Fruit fly (Drosophila melanogaster) whole organism, embryonic: ENCODE measurements around the gene Hsp22.
A peak's percentile ranks its signal among the peaks of the same experiment; 100 is the strongest.

Experiments
- CG11093 ChIP-seq: fragments of 200-800 bp; sonication (Bioruptor generic); IDR thresholded peaks from 3 replicates; pipeline ENCODE4 v1.3.6; 2022; ENCODE audit warnings: missing biosample characterization, missing genetic modification characterization
- CG11247 ChIP-seq: fragments of 200-800 bp; sonication (Bioruptor generic); IDR thresholded peaks from 2 replicates; pipeline ENCODE4 v1.3.6; 2022; ENCODE audit warnings: missing biosample characterization, missing genetic modification characterization
- CG12071 ChIP-seq: fragments of 200-800 bp; sonication (Bioruptor generic); optimal IDR thresholded peaks from 3 replicates; lab custom pipeline; 2018; ENCODE audit warnings: missing biosample characterization, mild to moderate bottlenecking, missing genetic modification characterization
- CG12236 ChIP-seq: fragments of 200-800 bp; sonication (Bioruptor generic); optimal IDR thresholded peaks from 2 replicates; lab custom pipeline; 2016; ENCODE audit warnings: missing biosample characterization, missing genetic modification characterization
- CG15269 ChIP-seq: fragments of 200-800 bp; sonication (Bioruptor generic); optimal IDR thresholded peaks from 2 replicates; lab custom pipeline; 2018; ENCODE audit warnings: missing biosample characterization, mild to moderate bottlenecking, missing genetic modification characterization, moderate library complexity
- CG1529 ChIP-seq: fragments of 200-800 bp; sonication (Bioruptor generic); optimal IDR thresholded peaks from 3 replicates; lab custom pipeline; 2018; ENCODE audit warnings: missing biosample characterization, missing genetic modification characterization
- CG17385 ChIP-seq: fragments of 200-800 bp; sonication (Bioruptor generic); optimal IDR thresholded peaks from 3 replicates; lab custom pipeline; 2018; ENCODE audit warnings: missing biosample characterization, mild to moderate bottlenecking, missing genetic modification characterization
- CG18011 ChIP-seq: fragments of 200-800 bp; sonication (Bioruptor generic); optimal IDR thresholded peaks from 2 replicates; lab custom pipeline; 2017; ENCODE audit warnings: missing biosample characterization, missing genetic modification characterization, mild to moderate bottlenecking, moderate library complexity, missing genotype
- CG2678 ChIP-seq: fragments of 200-800 bp; sonication (Bioruptor generic); optimal IDR thresholded peaks from 3 replicates; lab custom pipeline; 2019; ENCODE audit warnings: missing biosample characterization, mild to moderate bottlenecking, missing genetic modification characterization, moderate library complexity
- CG31224 ChIP-seq: fragments of 200-800 bp; sonication (Bioruptor generic); IDR thresholded peaks from 2 replicates; pipeline ENCODE4 v1.3.6; 2022; ENCODE audit warnings: missing biosample characterization, missing genetic modification characterization
- CG31388 ChIP-seq: fragments of 200-800 bp; sonication (Bioruptor generic); optimal IDR thresholded peaks from 2 replicates; lab custom pipeline; 2016; ENCODE audit warnings: missing biosample characterization, missing genetic modification characterization
- CG32532 ChIP-seq: fragments of 200-800 bp; sonication (Bioruptor generic); IDR thresholded peaks from 2 replicates; pipeline ENCODE4 v1.3.6; 2022; ENCODE audit warnings: missing biosample characterization, missing genetic modification characterization
- CG33213 ChIP-seq: fragments of 200-800 bp; sonication (Bioruptor generic); optimal IDR thresholded peaks from 3 replicates; lab custom pipeline; 2016; ENCODE audit warnings: missing biosample characterization, missing genetic modification characterization
- CG34224 ChIP-seq: fragments of 200-800 bp; sonication (Bioruptor generic); IDR thresholded peaks from 3 replicates; pipeline ENCODE4 v1.3.6; 2022; ENCODE audit warnings: missing biosample characterization, missing genetic modification characterization; ENCODE audit not compliant: partially characterized antibody
- CG42726 ChIP-seq: fragments of 200-800 bp; sonication (Bioruptor generic); IDR thresholded peaks from 2 replicates; pipeline ENCODE4 v1.3.6; 2022; ENCODE audit warnings: missing biosample characterization, missing genetic modification characterization; ENCODE audit not compliant: partially characterized antibody
- CG4617 ChIP-seq: fragments of 200-800 bp; sonication (Bioruptor generic); optimal IDR thresholded peaks from 3 replicates; lab custom pipeline; 2016; ENCODE audit warnings: missing biosample characterization, missing genetic modification characterization, borderline replicate concordance
- CG6854 ChIP-seq: fragments of 200-800 bp; sonication (Bioruptor generic); optimal IDR thresholded peaks from 3 replicates; lab custom pipeline; 2017; ENCODE audit warnings: missing biosample characterization, mild to moderate bottlenecking, missing genetic modification characterization
- CG8290 ChIP-seq, 3 experiments: fragments of 200-800 bp; sonication (Bioruptor generic); optimal IDR thresholded peaks; 2 replicates each; lab custom pipeline; 2016 to 2019; ENCODE audit warnings: missing biosample characterization in 3 of 3, missing genetic modification characterization in 3 of 3, mild to moderate bottlenecking in 2 of 3, moderate library complexity in 1 of 3
- CG9817 ChIP-seq: fragments of 200-800 bp; sonication (Bioruptor generic); optimal IDR thresholded peaks from 2 replicates; lab custom pipeline; 2018; ENCODE audit warnings: missing biosample characterization, mild to moderate bottlenecking, missing genetic modification characterization, moderate library complexity
- Dbx ChIP-seq: fragments of 200-800 bp; sonication (Bioruptor generic); IDR thresholded peaks from 3 replicates; pipeline ENCODE4 v1.3.6; 2022; ENCODE audit warnings: missing biosample characterization, missing genetic modification characterization
- Doc3 ChIP-seq: fragments of 200-800 bp; sonication (Bioruptor generic); IDR thresholded peaks from 3 replicates; pipeline ENCODE4 v1.3.6; 2022; ENCODE audit warnings: missing biosample characterization, missing genetic modification characterization; ENCODE audit not compliant: partially characterized antibody
- H15 ChIP-seq: fragments of 200-800 bp; sonication (Bioruptor generic); IDR thresholded peaks from 3 replicates; pipeline ENCODE4 v1.3.6; 2022; ENCODE audit warnings: missing biosample characterization, missing genetic modification characterization
- H2.0 ChIP-seq: fragments of 200-800 bp; sonication (Bioruptor generic); IDR thresholded peaks from 2 replicates; pipeline ENCODE4 v1.3.6; 2022; ENCODE audit warnings: missing biosample characterization, missing genetic modification characterization
- HLH3B ChIP-seq: fragments of 200-800 bp; sonication (Bioruptor generic); IDR thresholded peaks from 2 replicates; pipeline ENCODE4 v1.3.6; 2022; ENCODE audit warnings: missing biosample characterization, missing genetic modification characterization
- Optix ChIP-seq: fragments of 200-800 bp; sonication (Bioruptor generic); IDR thresholded peaks from 3 replicates; pipeline ENCODE4 v1.3.6; 2022; ENCODE audit warnings: missing biosample characterization, missing genetic modification characterization
- Ptx1 ChIP-seq: fragments of 200-800 bp; sonication (Bioruptor generic); IDR thresholded peaks from 2 replicates; pipeline ENCODE4 v1.3.6; 2022; ENCODE audit warnings: missing biosample characterization, missing genetic modification characterization
- Tbp ChIP-seq: fragments of >200 bp; optimal IDR thresholded peaks from 2 replicates; lab custom pipeline; 2018; ENCODE audit warnings: missing biosample characterization, missing genetic modification characterization
- bbx ChIP-seq: fragments of 200-800 bp; sonication (Bioruptor generic); IDR thresholded peaks from 2 replicates; pipeline ENCODE4 v1.3.6; 2022; ENCODE audit warnings: missing biosample characterization, missing genetic modification characterization; ENCODE audit not compliant: partially characterized antibody
- bcd ChIP-seq: fragments of 200-800 bp; sonication (Bioruptor generic); optimal IDR thresholded peaks from 2 replicates; lab custom pipeline; 2017; ENCODE audit warnings: missing biosample characterization, mild to moderate bottlenecking, missing genetic modification characterization
- cato ChIP-seq: fragments of 200-800 bp; sonication (Bioruptor generic); optimal IDR thresholded peaks from 2 replicates; lab custom pipeline; 2016; ENCODE audit warnings: missing biosample characterization, missing genetic modification characterization, borderline replicate concordance
- crc ChIP-seq: fragments of 200-800 bp; sonication (Bioruptor generic); optimal IDR thresholded peaks from 2 replicates; lab custom pipeline; 2016; ENCODE audit warnings: missing biosample characterization, missing genetic modification characterization
- eyg ChIP-seq: fragments of 200-800 bp; sonication (Bioruptor generic); optimal IDR thresholded peaks from 3 replicates; lab custom pipeline; 2016; ENCODE audit warnings: missing biosample characterization, missing genetic modification characterization
- gce ChIP-seq: fragments of 200-800 bp; sonication (Bioruptor generic); IDR thresholded peaks from 3 replicates; pipeline ENCODE4 v1.3.6; 2022; ENCODE audit warnings: missing biosample characterization, missing genetic modification characterization
- gsb-n ChIP-seq: fragments of 200-800 bp; sonication (Bioruptor generic); optimal IDR thresholded peaks from 3 replicates; lab custom pipeline; 2018; ENCODE audit warnings: missing biosample characterization, mild to moderate bottlenecking, missing genetic modification characterization
- gt ChIP-seq: fragments of 200-800 bp; sonication (Bioruptor generic); IDR thresholded peaks from 2 replicates; pipeline ENCODE4 v1.3.6; 2022; ENCODE audit warnings: missing biosample characterization, missing genetic modification characterization
- hbn ChIP-seq: fragments of 200-800 bp; sonication (Bioruptor generic); IDR thresholded peaks from 2 replicates; pipeline ENCODE4 v1.3.6; 2022; ENCODE audit warnings: missing biosample characterization, missing genetic modification characterization; ENCODE audit not compliant: partially characterized antibody
- hkb ChIP-seq, 2 experiments: fragments of 200-800 bp in 1 of 2; fragments of >200 bp in 1 of 2; sonication (Bioruptor generic) in 1 of 2; IDR thresholded peaks in 1 of 2; optimal IDR thresholded peaks in 1 of 2; 2 replicates each; pipeline versions ENCODE4 v1.3.6 to Lab custom; 2017 to 2022; ENCODE audit warnings: missing biosample characterization in 1 of 2, missing genetic modification characterization in 1 of 2
- lov ChIP-seq, 2 experiments: fragments of 200-800 bp in 1 of 2; fragments of >200 bp in 1 of 2; sonication (Bioruptor generic) in 1 of 2; IDR thresholded peaks in 1 of 2; optimal IDR thresholded peaks in 1 of 2; 2 replicates in 1 of 2; 3 replicates in 1 of 2; pipeline versions ENCODE4 v1.3.6 to Lab custom; 2017 to 2022; ENCODE audit warnings: missing biosample characterization in 1 of 2, missing genetic modification characterization in 1 of 2
- nerfin-2 ChIP-seq: fragments of 200-800 bp; sonication (Bioruptor generic); IDR thresholded peaks from 2 replicates; pipeline ENCODE4 v1.3.6; 2022; ENCODE audit warnings: missing biosample characterization, missing genetic modification characterization; ENCODE audit not compliant: partially characterized antibody
- pfk ChIP-seq: fragments of 200-800 bp; sonication (Bioruptor generic); optimal IDR thresholded peaks from 2 replicates; lab custom pipeline; 2018; ENCODE audit warnings: missing biosample characterization, mild to moderate bottlenecking, missing genetic modification characterization, moderate library complexity
- pnt ChIP-seq: fragments of 200-800 bp; sonication (Bioruptor generic); optimal IDR thresholded peaks from 3 replicates; lab custom pipeline; 2016; ENCODE audit warnings: missing biosample characterization, missing genetic modification characterization
- sisA ChIP-seq: fragments of 200-800 bp; sonication (Bioruptor generic); IDR thresholded peaks from 2 replicates; pipeline ENCODE4 v1.3.6; 2022; ENCODE audit warnings: missing biosample characterization, missing genetic modification characterization
- tio ChIP-seq: fragments of 200-800 bp; sonication (Bioruptor generic); optimal IDR thresholded peaks from 2 replicates; lab custom pipeline; 2017; ENCODE audit warnings: missing biosample characterization, missing genetic modification characterization, inconsistent platforms
- trem ChIP-seq: fragments of 200-800 bp; optimal IDR thresholded peaks from 3 replicates; lab custom pipeline; 2019; ENCODE audit warnings: missing biosample characterization, mild to moderate bottlenecking, missing genetic modification characterization, moderate library complexity
- tx ChIP-seq: fragments of 200-800 bp; sonication (Bioruptor generic); optimal IDR thresholded peaks from 2 replicates; lab custom pipeline; 2016; ENCODE audit warnings: missing biosample characterization, missing genetic modification characterization
- vnd ChIP-seq: fragments of 200-800 bp; sonication (Bioruptor generic); IDR thresholded peaks from 3 replicates; pipeline ENCODE4 v1.3.6; 2022; ENCODE audit warnings: missing biosample characterization, missing genetic modification characterization; ENCODE audit not compliant: partially characterized antibody
- zfh1 ChIP-seq: fragments of 200-800 bp; sonication (Bioruptor generic); IDR thresholded peaks from 3 replicates; pipeline ENCODE4 v1.3.6; 2022; ENCODE audit warnings: missing biosample characterization, missing genetic modification characterization
- zfh2 ChIP-seq: fragments of 200-800 bp; sonication (Bioruptor generic); optimal IDR thresholded peaks from 2 replicates; lab custom pipeline; 2016; ENCODE audit warnings: missing biosample characterization, missing genetic modification characterization

Hsp22 gene

dm6 chr3L:9333745-9334382 is 38.9 kb upstream of the Hsp22 start, which contains the start of gene PGRP-LA (continued):
- TF ChIP-seq CG8290 (GFP tag; optimal IDR thresholded peaks at IDR 0.05; lab: Kevin White, UChicago) (no peak), CG8290 (tag; optimal IDR thresholded peaks at IDR 0.05; lab: Kevin White, UChicago) (peak in 1 of 2 experiments; percentile 40), Tbp (GFP tag; lab: Kevin White, UChicago) (no peak), Optix (GFP tag; lab: Robert Waterston, UW) (no peak), CG12071 (GFP tag; lab: Kevin White, UChicago) (no peak), H15 (GFP tag; lab: Robert Waterston, UW) (0 out of 3 replicates have a peak, but pooled peaks have one; percentile 35), bbx (GFP tag; lab: Robert Waterston, UW) (no peak), HLH3B (GFP tag; lab: Robert Waterston, UW) (no peak), eyg (no peak), crc (GFP tag; lab: Kevin White, UChicago) (no peak), pnt (GFP tag; lab: Kevin White, UChicago) (no peak), gsb-n (tag; lab: Kevin White, UChicago) (no peak), Ptx1 (GFP tag; lab: Robert Waterston, UW) (peak; percentile 44; the same call in 1 of the 2 replicates), Dbx (GFP tag; lab: Robert Waterston, UW) (no peak; the same call in 2 of the 3 replicates), cato (GFP tag; lab: Kevin White, UChicago) (no peak), CG12236 (GFP tag; lab: Kevin White, UChicago) (no peak), CG9817 (tag; lab: Kevin White, UChicago) (peak; percentile 22), CG31388 (GFP tag; lab: Kevin White, UChicago) (no peak), CG11093 (GFP tag; lab: Robert Waterston, UW) (no peak), CG15269 (peak; percentile 51), bcd (GFP tag; lab: Kevin White, UChicago) (no peak), tio (no peak), gce (GFP tag; lab: Robert Waterston, UW) (no peak), CG4617 (GFP tag; lab: Kevin White, UChicago) (no peak), CG17385 (GFP tag; lab: Kevin White, UChicago) (peak; percentile 22), pfk (GFP tag; lab: Kevin White, UChicago) (no peak), CG31224 (GFP tag; lab: Robert Waterston, UW) (no peak), CG18011 (GFP tag; lab: Kevin White, UChicago) (no peak), sisA (GFP tag; lab: Robert Waterston, UW) (peak; percentile 11; the same call in 1 of the 2 replicates), CG42726 (no peak), CG6854 (no peak), H2.0 (GFP tag; lab: Robert Waterston, UW) (peak; percentile 29; the same call in 1 of the 2 replicates), gt (no peak), tx (GFP tag; lab: Kevin White, UChicago) (no peak), CG1529 (peak; percentile 40), lov (optimal IDR thresholded peaks at IDR 0.05; lab: Kevin White, UChicago) (no peak), lov (GFP tag; IDR thresholded peaks at IDR 0.05; lab: Robert Waterston, UW) (no peak), vnd (GFP tag; lab: Robert Waterston, UW) (no peak), zfh1 (GFP tag; lab: Robert Waterston, UW) (peak; percentile 34; the same call in 1 of the 3 replicates), zfh2 (GFP tag; lab: Kevin White, UChicago) (no peak), CG33213 (GFP tag; lab: Kevin White, UChicago) (no peak), CG11247 (GFP tag; lab: Robert Waterston, UW) (peak; percentile 80), hkb (optimal IDR thresholded peaks at IDR 0.05; lab: Kevin White, UChicago) (no peak), hkb (GFP tag; IDR thresholded peaks at IDR 0.05; lab: Robert Waterston, UW) (no peak), Doc3 (no peak), CG34224 (GFP tag; lab: Robert Waterston, UW) (no peak), hbn (no peak), nerfin-2 (GFP tag; lab: Robert Waterston, UW) (no peak), CG32532 (GFP tag; lab: Robert Waterston, UW) (peak; percentile 81), trem (tag; lab: Kevin White, UChicago) (no peak), CG2678 (tag; lab: Kevin White, UChicago) (no peak)
